Worm (Caenorhabditis elegans) whole organism, L4 larva: ENCODE data around the gene qua-1.

Source experiments
- F26F4.8 ChIP-seq: fragments of 200-800 bp; sonication (Bioruptor generic); conservative IDR thresholded peaks from 2 replicates; pipeline ENCODE4 v1.3.6; 2022; ENCODE audit warnings: missing genetic modification characterization, missing compliant biosample characterization
- T20F7.1 ChIP-seq: fragments of 200-800 bp; sonication (Bioruptor generic); optimal IDR thresholded peaks from 2 replicates; lab custom pipeline; 2018; ENCODE audit warnings: mild to moderate bottlenecking, missing genetic modification characterization, missing compliant biosample characterization
- T26A8.4 ChIP-seq: fragments of 200-800 bp; sonication (Bioruptor generic); IDR thresholded peaks from 2 replicates; pipeline ENCODE4 v1.3.6; 2022; ENCODE audit warnings: missing genetic modification characterization, missing compliant biosample characterization
- aha-1 ChIP-seq: fragments of 150-350 bp; peaks from one replicate; lab custom pipeline; 2014; ENCODE audit warnings: missing biosample characterization, missing genetic modification characterization
- ceh-28 ChIP-seq: fragments of 150-350 bp; optimal IDR thresholded peaks from 2 replicates; lab custom pipeline; 2014; ENCODE audit warnings: missing biosample characterization, missing genetic modification reagents, missing genetic modification characterization
- ceh-44 ChIP-seq: fragments of 200-800 bp; sonication (Bioruptor generic); IDR thresholded peaks from 2 replicates; pipeline ENCODE4 v1.3.6; 2022; ENCODE audit warnings: missing genetic modification reagents, missing genetic modification characterization, missing compliant biosample characterization
- ceh-62 ChIP-seq: sonication (generic microtip); optimal IDR thresholded peaks from 2 replicates; lab custom pipeline; 2017; ENCODE audit warnings: missing biosample characterization, missing genetic modification characterization
- cey-2 ChIP-seq: sonication (generic microtip); optimal IDR thresholded peaks from 3 replicates; lab custom pipeline; 2017; ENCODE audit warnings: missing genetic modification characterization, mild to moderate bottlenecking, missing compliant biosample characterization, antibody characterized with exemption, borderline replicate concordance; ENCODE audit not compliant: insufficient read depth
- ctbp-1 ChIP-seq: fragments of 200-800 bp; sonication (Bioruptor generic); IDR thresholded peaks from 2 replicates; pipeline ENCODE4 v1.3.6; 2022; ENCODE audit warnings: missing genetic modification reagents, missing genetic modification characterization, missing compliant biosample characterization
- daf-12 ChIP-seq: fragments of 150-350 bp; optimal IDR thresholded peaks from 2 replicates; lab custom pipeline; 2014; ENCODE audit warnings: missing biosample characterization, missing genetic modification reagents, missing genetic modification characterization
- daf-16 ChIP-seq, 3 experiments: sonication (generic microtip); optimal IDR thresholded peaks; 2 replicates each; lab custom pipeline; 2016 to 2017; ENCODE audit warnings: missing genetic modification characterization in 3 of 3, missing genetic modification reagents in 3 of 3, mild to moderate bottlenecking in 2 of 3, missing compliant biosample characterization in 2 of 3, missing biosample characterization in 1 of 3, moderate library complexity in 1 of 3
- dmd-9 ChIP-seq: fragments of 200-800 bp; sonication (Bioruptor generic); IDR thresholded peaks from 2 replicates; pipeline ENCODE4 v1.3.6; 2022; ENCODE audit warnings: missing genetic modification reagents, missing genetic modification characterization, missing compliant biosample characterization
- duxl-1 ChIP-seq: sonication (generic microtip); optimal IDR thresholded peaks from 2 replicates; lab custom pipeline; 2016; ENCODE audit warnings: mild to moderate bottlenecking, missing genetic modification characterization, moderate library complexity, missing compliant biosample characterization; ENCODE audit not compliant: poor library complexity
- dve-1 ChIP-seq: sonication (generic microtip); optimal IDR thresholded peaks from 2 replicates; lab custom pipeline; 2017; ENCODE audit warnings: antibody characterized with exemption, mild to moderate bottlenecking, missing genetic modification characterization, missing compliant biosample characterization; ENCODE audit not compliant: insufficient read depth
- hlh-11 ChIP-seq: fragments of 200-800 bp; sonication (Bioruptor generic); optimal IDR thresholded peaks from 2 replicates; lab custom pipeline; 2018; ENCODE audit warnings: mild to moderate bottlenecking, missing genetic modification characterization, missing compliant biosample characterization
- hlh-30 ChIP-seq: sonication (generic microtip); optimal IDR thresholded peaks from 2 replicates; lab custom pipeline; 2017; ENCODE audit warnings: antibody characterized with exemption, mild to moderate bottlenecking, missing genetic modification characterization, missing compliant biosample characterization; ENCODE audit not compliant: insufficient read depth
- lin-13 ChIP-seq: fragments of 150-350 bp; optimal IDR thresholded peaks from 2 replicates; lab custom pipeline; 2014; ENCODE audit warnings: missing biosample characterization, missing genetic modification reagents, missing genetic modification characterization
- madf-5 ChIP-seq, 2 experiments: fragments of 200-800 bp; sonication (Bioruptor generic); IDR thresholded peaks; 2 replicates each; pipeline ENCODE4 v1.3.6; 2022; ENCODE audit warnings: missing compliant biosample characterization in 2 of 2, missing genetic modification characterization in 2 of 2
- mdl-1 ChIP-seq, 2 experiments: fragments of 150-350 bp in 1 of 2; sonication (generic microtip) in 1 of 2; optimal IDR thresholded peaks; 2 replicates each; lab custom pipeline; 2014 to 2017; ENCODE audit warnings: missing biosample characterization in 2 of 2, missing genetic modification characterization in 2 of 2
- mdt-29 ChIP-seq: fragments of 200-800 bp; sonication (Bioruptor generic); IDR thresholded peaks from 2 replicates; pipeline ENCODE4 v1.3.6; 2022; ENCODE audit warnings: missing genetic modification reagents, missing genetic modification characterization, missing compliant biosample characterization
- mxl-3 ChIP-seq: fragments of 200-800 bp; sonication (Bioruptor generic); optimal IDR thresholded peaks from 2 replicates; lab custom pipeline; 2018; ENCODE audit warnings: mild to moderate bottlenecking, missing genetic modification characterization, missing compliant biosample characterization
- nhr-11 ChIP-seq: fragments of 150-350 bp; optimal IDR thresholded peaks from 2 replicates; lab custom pipeline; 2014; ENCODE audit warnings: missing biosample characterization, missing genetic modification characterization
- nhr-111 ChIP-seq: fragments of 200-800 bp; sonication (Bioruptor generic); optimal IDR thresholded peaks from 2 replicates; lab custom pipeline; 2018; ENCODE audit warnings: mild to moderate bottlenecking, missing genetic modification characterization, missing compliant biosample characterization
- nhr-28 ChIP-seq: fragments of 150-350 bp; optimal IDR thresholded peaks from 2 replicates; lab custom pipeline; 2014; ENCODE audit warnings: missing biosample characterization, missing genetic modification characterization
- nhr-48 ChIP-seq: sonication (generic microtip); optimal IDR thresholded peaks from 2 replicates; lab custom pipeline; 2016; ENCODE audit warnings: mild to moderate bottlenecking, missing genetic modification characterization, missing compliant biosample characterization
- nhr-6 ChIP-seq: fragments of 150-350 bp; optimal IDR thresholded peaks from 2 replicates; lab custom pipeline; 2014; ENCODE audit warnings: missing biosample characterization, missing genetic modification characterization
- nhr-76 ChIP-seq: fragments of 150-350 bp; optimal IDR thresholded peaks from 2 replicates; lab custom pipeline; 2014; ENCODE audit warnings: missing biosample characterization, missing genetic modification characterization
- pha-4 ChIP-seq, 2 experiments: fragments of 150-350 bp in 1 of 2; fragments of 200-800 bp in 1 of 2; sonication (Bioruptor generic) in 1 of 2; IDR thresholded peaks in 1 of 2; optimal IDR thresholded peaks in 1 of 2; 2 replicates each; pipeline versions ENCODE4 v1.3.6 to Lab custom; 2014 to 2022; ENCODE audit warnings: missing genetic modification characterization in 2 of 2, missing genetic modification reagents in 2 of 2, missing biosample characterization in 1 of 2, missing compliant biosample characterization in 1 of 2
- sdz-12 ChIP-seq: fragments of 200-800 bp; sonication (Bioruptor generic); optimal IDR thresholded peaks from 2 replicates; lab custom pipeline; 2018; ENCODE audit warnings: mild to moderate bottlenecking, missing genetic modification characterization, missing compliant biosample characterization
- spr-3 ChIP-seq: fragments of 200-800 bp; sonication (Bioruptor generic); optimal IDR thresholded peaks from 2 replicates; lab custom pipeline; 2018; ENCODE audit warnings: mild to moderate bottlenecking, missing genetic modification characterization, missing compliant biosample characterization
- tra-1 ChIP-seq: fragments of 200-800 bp; sonication (Bioruptor generic); IDR thresholded peaks from 2 replicates; pipeline ENCODE4 v1.3.6; 2022; ENCODE audit warnings: missing genetic modification reagents, missing genetic modification characterization, missing compliant biosample characterization
- unc-62 ChIP-seq, 3 experiments: fragments of 150-350 bp in 1 of 3; sonication (generic microtip); optimal IDR thresholded peaks in 2 of 3; peaks in 1 of 3; 1 replicate in 1 of 3; 2 replicates in 2 of 3; lab custom pipeline; 2014 to 2017; ENCODE audit warnings: missing biosample characterization in 3 of 3, missing genetic modification characterization in 3 of 3, missing genetic modification reagents in 3 of 3, missing genotype in 1 of 3
- zip-2 ChIP-seq: fragments of 150-350 bp; optimal IDR thresholded peaks from 2 replicates; lab custom pipeline; 2014; ENCODE audit warnings: missing biosample characterization, missing genetic modification characterization

Gene qua-1

DNA sequence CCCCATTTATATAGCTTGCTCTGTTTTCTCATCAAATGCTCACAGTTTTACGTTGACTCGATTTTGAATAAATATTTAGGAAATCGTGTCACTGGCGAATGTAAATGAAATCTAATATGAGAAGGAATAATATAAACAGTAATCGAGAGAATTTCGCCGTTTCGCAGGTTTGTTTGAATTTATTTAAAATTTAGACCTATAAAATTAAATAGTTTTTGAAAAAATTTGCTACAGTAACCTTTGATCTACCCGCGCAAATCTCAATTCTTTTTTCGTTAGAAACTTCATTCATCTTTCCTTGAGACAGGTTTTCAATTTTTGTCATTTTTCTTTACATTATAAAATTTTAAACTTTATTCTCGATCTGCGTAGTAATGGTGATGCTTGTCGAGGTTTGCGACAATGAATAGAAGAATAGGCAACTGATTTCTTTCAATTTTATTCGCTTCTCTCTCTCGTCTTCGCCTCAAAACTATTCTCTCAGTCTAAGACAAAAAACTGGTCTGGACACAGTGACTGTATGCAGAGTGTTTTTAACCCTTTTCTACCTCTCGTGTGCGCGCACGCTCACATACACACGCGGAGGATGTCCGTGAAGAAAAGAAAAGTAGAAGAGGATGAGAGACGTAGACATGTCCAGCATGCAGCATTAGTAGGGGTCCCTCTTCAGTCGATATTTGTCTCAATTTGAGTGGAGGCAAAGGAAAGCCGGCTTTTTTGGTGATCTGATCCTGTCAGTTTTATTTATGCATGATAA, 23.9 kb downstream of the qua-1 start, which contains the start of gene dab-1 (continued):
- TF ChIP-seq dve-1 (tag; lab: Kevin White, UChicago) (peak; percentile 39), nhr-76 (tag; lab: Kevin White, UChicago) (no peak), aha-1 (tag; lab: Kevin White, UChicago) (peak; percentile 73), nhr-48 (peak; percentile 22), cey-2 (tag; lab: Kevin White, UChicago) (peak; percentile 51)

DNA sequence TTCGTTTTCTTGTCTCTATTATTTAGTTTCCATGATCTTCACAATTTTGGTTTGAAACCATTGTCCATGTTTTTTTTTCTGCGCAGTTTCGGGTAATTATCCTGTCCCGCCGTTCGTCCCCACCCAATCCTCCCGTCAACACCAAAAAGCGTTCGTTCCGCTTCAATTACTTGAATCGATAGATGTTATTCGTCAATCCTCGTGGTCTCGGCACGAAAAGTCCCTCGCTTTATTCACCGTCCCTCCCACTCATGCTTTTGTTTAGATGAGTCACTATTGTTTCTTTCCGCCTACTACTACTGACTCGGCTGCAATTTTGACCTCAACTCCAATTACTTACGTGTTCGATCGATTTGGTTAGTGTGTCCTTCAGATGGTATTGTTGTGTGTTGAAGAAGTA, 24.8 kb downstream of the qua-1 start:
- TF ChIP-seq pha-4 (GFP tag; IDR thresholded peaks at IDR 0.05; lab: Robert Waterston, UW), result no peak
- TF ChIP-seq pha-4 (tag; optimal IDR thresholded peaks at IDR 0.05; lab: Kevin White, UChicago), result peak; percentile 55
- TF ChIP-seq nhr-76 (tag; lab: Kevin White, UChicago), result no peak
- peak; percentile 29 for TF ChIP-seq nhr-6 (tag; lab: Kevin White, UChicago)
- no peak for TF ChIP-seq mdl-1 (tag; optimal IDR thresholded peaks at IDR 0.05; lab: Kevin White, UChicago)
- peak; percentile 3 for TF ChIP-seq ceh-28
- peak; percentile 5 for TF ChIP-seq mxl-3 (GFP tag; lab: Kevin White, UChicago)
- TF ChIP-seq daf-16 (GFP tag; optimal IDR thresholded peaks at IDR 0.05; lab: Kevin White, UChicago), result no peak
- TF ChIP-seq daf-16 (tag; optimal IDR thresholded peaks at IDR 0.05; lab: Kevin White, UChicago), result no peak
- TF ChIP-seq ceh-44 (GFP tag; lab: Robert Waterston, UW), result no peak
- no peak for TF ChIP-seq dmd-9 (GFP tag; lab: Robert Waterston, UW)
- peak; percentile 11 for TF ChIP-seq hlh-11 (tag; lab: Kevin White, UChicago)

DNA sequence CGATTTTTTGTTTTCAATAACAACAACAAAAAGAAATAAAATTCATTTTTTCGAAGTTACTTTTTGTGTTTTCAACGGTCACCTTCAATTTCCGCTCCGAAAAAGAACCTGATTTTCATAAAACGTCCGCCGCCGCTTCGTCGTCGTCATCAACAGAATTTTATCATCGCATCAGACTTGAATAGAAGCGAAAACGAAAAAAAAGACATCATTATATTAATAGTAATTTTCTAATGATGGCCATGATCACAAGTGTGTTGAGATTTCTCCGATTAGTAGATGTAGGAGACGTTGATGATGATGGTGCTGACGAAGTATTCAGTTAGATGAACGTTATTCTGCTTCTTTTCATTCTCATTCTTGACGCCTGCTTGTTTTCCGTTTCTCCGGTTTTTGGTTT, 25.3 kb downstream of the qua-1 start:
- TF ChIP-seq mdt-29 (GFP tag; lab: Robert Waterston, UW), result no peak
- no peak for TF ChIP-seq zip-2 (tag; lab: Kevin White, UChicago)
- peak in 1 of 2 experiments; percentile 83 for TF ChIP-seq unc-62 (GFP tag; optimal IDR thresholded peaks at IDR 0.05 in 1 of 2; lab: Kevin White, UChicago)
- TF ChIP-seq unc-62 (tag; optimal IDR thresholded peaks at IDR 0.05; lab: Kevin White, UChicago), result no peak
- no peak for TF ChIP-seq ctbp-1 (GFP tag; lab: Robert Waterston, UW)

DNA sequence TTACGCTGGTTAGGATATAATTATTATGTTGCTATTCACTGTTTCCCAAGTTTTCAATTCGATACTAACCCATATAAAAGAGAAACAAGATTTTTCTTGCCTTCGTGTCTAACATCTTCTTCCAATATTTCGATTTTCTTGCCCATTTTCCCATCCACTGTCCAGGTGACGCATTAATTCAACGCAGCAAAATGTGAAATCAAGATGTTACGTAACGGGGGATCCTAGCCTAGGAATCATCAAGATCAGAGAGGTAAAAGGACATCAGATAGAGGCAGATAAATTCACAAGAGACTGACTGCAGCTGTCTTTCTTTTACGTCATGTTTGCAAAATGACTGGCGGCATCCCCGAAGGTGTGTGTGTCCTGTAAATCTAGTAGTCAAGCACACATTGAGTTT, 26.0 kb downstream of the qua-1 start:
- TF ChIP-seq aha-1 (tag; lab: Kevin White, UChicago) (peak; percentile 13), unc-62 (GFP tag; optimal IDR thresholded peaks at IDR 0.05 in 1 of 2; lab: Kevin White, UChicago) (peak in 1 of 2 experiments; percentile 99), unc-62 (tag; optimal IDR thresholded peaks at IDR 0.05; lab: Kevin White, UChicago) (no peak), T26A8.4 (GFP tag; lab: Robert Waterston, UW) (no peak)

DNA sequence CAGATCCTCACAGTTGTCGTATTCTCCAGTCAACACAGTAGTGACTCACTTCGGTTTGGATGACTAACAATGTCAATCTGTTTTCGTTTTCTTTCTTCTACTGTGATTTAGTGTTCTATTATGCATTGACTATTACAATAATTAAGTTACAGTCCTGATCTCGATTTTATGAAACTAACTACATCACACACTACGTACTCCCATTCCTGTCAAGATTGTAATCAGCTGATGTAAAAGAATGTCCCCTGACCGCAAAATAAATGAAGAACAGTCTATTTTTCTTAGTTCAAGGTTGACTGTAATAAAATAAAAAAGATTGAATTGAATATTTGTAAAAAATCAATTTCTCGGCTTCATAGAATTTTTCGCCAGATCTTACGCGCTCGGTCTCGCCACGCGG, 26.7 kb downstream of the qua-1 start:
- TF ChIP-seq F26F4.8 (GFP tag; lab: Robert Waterston, UW), result no peak
- no peak for TF ChIP-seq nhr-11 (tag; lab: Kevin White, UChicago)
- no peak for TF ChIP-seq spr-3 (GFP tag; lab: Kevin White, UChicago)
- peak in 1 of 2 experiments; percentile 75 for TF ChIP-seq unc-62 (GFP tag; optimal IDR thresholded peaks at IDR 0.05 in 1 of 2; lab: Kevin White, UChicago)
- TF ChIP-seq unc-62 (tag; optimal IDR thresholded peaks at IDR 0.05; lab: Kevin White, UChicago), result no peak
- TF ChIP-seq duxl-1 (tag; lab: Kevin White, UChicago), result no peak
- no peak for TF ChIP-seq madf-5 (GFP tag; IDR thresholded peaks at IDR 0.05; lab: Robert Waterston, UW)
- TF ChIP-seq sdz-12 (GFP tag; lab: Kevin White, UChicago), result no peak
- no peak for TF ChIP-seq nhr-111 (GFP tag; lab: Kevin White, UChicago)
- no peak for TF ChIP-seq T20F7.1 (GFP tag; lab: Kevin White, UChicago)
- no peak for TF ChIP-seq T26A8.4 (GFP tag; lab: Robert Waterston, UW)
- no peak for TF ChIP-seq daf-12
- peak; percentile 17 for TF ChIP-seq hlh-30 (tag; lab: Kevin White, UChicago)
- no peak for TF ChIP-seq dmd-9 (GFP tag; lab: Robert Waterston, UW)
- peak; percentile 76 for TF ChIP-seq nhr-28
- TF ChIP-seq dve-1 (tag; lab: Kevin White, UChicago), result peak; percentile 17
- TF ChIP-seq tra-1 (GFP tag; lab: Robert Waterston, UW), result no peak
- TF ChIP-seq ceh-62 (tag; lab: Kevin White, UChicago), result no peak
- no peak for TF ChIP-seq lin-13 (GFP tag; lab: Kevin White, UChicago)
